Worm (Caenorhabditis elegans): ENCODE results near the gene C10A4.7.
"Not testable (repeated sequence)": the region's sequence is repeated elsewhere in the genome, so short reads cannot be mapped to it uniquely, and the experiment has no call there.

Gene C10A4.7

ce11 chrX:7376941-7377340, 38.4 kb downstream of the C10A4.7 start, which contains the start of gene npr-8:
Gene npr-8 (plus strand): TSS chrX:7377302.
- TF ChIP-seq lir-1 (GFP tag; conservative IDR thresholded peaks at IDR 0.05): no peak
- TF ChIP-seq mel-28 (tag; optimal IDR thresholded peaks at IDR 0.05; ENCODE audit: borderline replicate concordance): no peak
- TF ChIP-seq mes-4 (tag; optimal IDR thresholded peaks at IDR 0.05): no peak
- TF ChIP-seq cebp-2 (GFP tag; IDR thresholded peaks at IDR 0.05): no peak
- TF ChIP-seq ztf-22 (GFP tag; optimal IDR thresholded peaks at IDR 0.05): no peak
- TF ChIP-seq unc-130 (GFP tag; optimal IDR thresholded peaks at IDR 0.05): no peak
- no peak for TF ChIP-seq nhr-120 (GFP tag; IDR thresholded peaks at IDR 0.05)
- no peak for TF ChIP-seq ZK185.1 (tag; optimal IDR thresholded peaks at IDR 0.05; ENCODE audit: poor library complexity, severe bottlenecking)
- no peak for TF ChIP-seq nfya-2 (GFP tag; IDR thresholded peaks at IDR 0.05)
- TF ChIP-seq nfyb-1 (GFP tag; IDR thresholded peaks at IDR 0.05): no peak
- TF ChIP-seq aptf-3 (GFP tag; IDR thresholded peaks at IDR 0.05): no peak

- TF ChIP-seq lsy-27 (tag; optimal IDR thresholded peaks at IDR 0.05; ENCODE audit: borderline replicate concordance, insufficient read depth): no peak
- TF ChIP-seq repo-1 (tag; optimal IDR thresholded peaks at IDR 0.05): no peak
These were observed 43.4 kb downstream of the C10A4.7 start for ce11 chrX:7371945-7372344.

- TF ChIP-seq F55B11.4 (tag; optimal IDR thresholded peaks at IDR 0.05; ENCODE audit: borderline replicate concordance, insufficient read depth) (no peak), rec-8 (tag; optimal IDR thresholded peaks at IDR 0.05) (no peak), lin-54 (GFP tag; optimal IDR thresholded peaks at IDR 0.05) (no peak), ceh-58 (GFP tag; IDR thresholded peaks at IDR 0.05) (no peak)
These were observed 45.5 kb downstream of the C10A4.7 start for ce11 chrX:7369770-7370169.

ce11 chrX:7365267-7365666, 50.1 kb downstream of the C10A4.7 start, which contains the start of gene C56G3.2:
Gene C56G3.2 (plus strand): TSS chrX:7365567.
- TF ChIP-seq let-526, nfyb-1, attf-6 (GFP tag; IDR thresholded peaks at IDR 0.05): not testable (repeated sequence)
